Fruit fly (Drosophila melanogaster) whole organism: ENCODE data around the gene CG33303.

ENCODE experiments used
- CG8478 ChIP-seq: fragments of >200 bp; optimal IDR thresholded peaks from 2 replicates; lab custom pipeline; 2018; ENCODE audit warnings: inconsistent platforms
- EcR ChIP-seq, 2 experiments: fragments of >200 bp; optimal IDR thresholded peaks; 2 replicates each; lab custom pipeline; 2017; ENCODE audit warnings: missing biosample characterization in 2 of 2, missing genetic modification characterization in 2 of 2, missing genetic modification reagents in 2 of 2
- pan ChIP-seq: fragments of >200 bp; optimal IDR thresholded peaks from 2 replicates; lab custom pipeline; 2017
- usp ChIP-seq: fragments of >200 bp; optimal IDR thresholded peaks from 2 replicates; lab custom pipeline; 2017; ENCODE audit warnings: missing biosample characterization, missing genetic modification characterization, mixed read lengths

DNA sequence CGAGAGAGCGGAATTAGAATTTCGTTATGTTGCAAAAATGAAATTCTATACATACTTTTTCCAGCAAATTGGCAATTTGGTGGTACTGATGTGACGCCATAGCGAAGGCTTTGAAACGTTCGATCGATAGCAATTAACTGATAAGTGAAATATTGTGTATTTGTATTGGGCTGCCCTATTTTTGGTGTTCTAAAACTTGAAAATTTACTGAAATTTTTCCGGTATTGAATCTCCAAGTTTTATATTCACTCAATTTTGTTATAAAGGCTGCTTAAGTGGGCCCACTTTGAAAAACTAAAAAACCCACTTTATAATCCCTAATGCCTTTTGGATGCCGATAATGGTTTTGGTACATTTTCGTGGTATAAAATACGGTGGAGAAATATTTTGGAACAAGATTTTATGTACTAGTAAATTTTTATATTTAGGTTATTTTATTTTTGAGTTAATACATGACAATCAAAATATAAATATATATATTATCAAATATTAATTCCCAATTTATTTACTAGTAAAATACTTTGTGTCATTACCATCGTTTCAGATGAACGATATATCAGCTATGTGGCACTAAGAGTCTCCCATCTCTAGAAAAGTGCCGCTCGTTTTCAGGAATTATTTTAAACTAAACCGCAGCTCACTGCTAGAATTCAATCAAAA lies 13.0 kb downstream of the CG33303 start, which contains the start of the genes Cand1 and pim:
- TF ChIP-seq pan (lab: Kevin White, UChicago) (no peak), usp (GFP tag; lab: Kevin White, UChicago) (no peak), EcR (GFP tag; optimal IDR thresholded peaks at IDR 0.05; lab: Kevin White, UChicago) (no peak), CG8478 (lab: Kevin White, UChicago) (no peak)
